Fruit fly (Drosophila melanogaster) whole organism, embryonic: ENCODE data around the gene CG43672.
A peak's percentile ranks its signal among the peaks of the same experiment; 100 is the strongest.

Experiments used
- Atf-2 ChIP-seq: fragments of 200-800 bp; sonication (Bioruptor generic); optimal IDR thresholded peaks from 2 replicates; lab custom pipeline; 2016; ENCODE audit warnings: missing biosample characterization, missing genetic modification characterization
- Bgb ChIP-seq: fragments of 200-800 bp; sonication (Bioruptor generic); IDR thresholded peaks from 2 replicates; pipeline ENCODE4 v1.3.6; 2022; ENCODE audit warnings: missing biosample characterization, missing genetic modification characterization; ENCODE audit not compliant: partially characterized antibody
- C15 ChIP-seq: fragments of 200-800 bp; sonication (Bioruptor generic); IDR thresholded peaks from 3 replicates; pipeline ENCODE4 v1.3.6; 2022; ENCODE audit warnings: missing biosample characterization, missing genetic modification characterization
- CG10267 ChIP-seq: fragments of 200-800 bp; sonication (Bioruptor generic); optimal IDR thresholded peaks from 2 replicates; lab custom pipeline; 2018; ENCODE audit warnings: missing biosample characterization, mild to moderate bottlenecking, missing genetic modification characterization, moderate library complexity
- CG10462 ChIP-seq: fragments of 200-800 bp; sonication (Bioruptor generic); optimal IDR thresholded peaks from 2 replicates; lab custom pipeline; 2016; ENCODE audit warnings: missing biosample characterization, missing genetic modification characterization
- CG10565 ChIP-seq: fragments of 200-800 bp; sonication (Bioruptor generic); optimal IDR thresholded peaks from 3 replicates; lab custom pipeline; 2016; ENCODE audit warnings: missing biosample characterization, mild to moderate bottlenecking, missing genetic modification characterization
- CG11093 ChIP-seq: fragments of 200-800 bp; sonication (Bioruptor generic); IDR thresholded peaks from 3 replicates; pipeline ENCODE4 v1.3.6; 2022; ENCODE audit warnings: missing biosample characterization, missing genetic modification characterization
- CG13296 ChIP-seq: fragments of 200-800 bp; sonication (Bioruptor generic); optimal IDR thresholded peaks from 3 replicates; lab custom pipeline; 2018; ENCODE audit warnings: missing biosample characterization, mild to moderate bottlenecking, missing genetic modification characterization
- CG14860 ChIP-seq: fragments of 200-800 bp; sonication (Bioruptor generic); IDR thresholded peaks from 3 replicates; pipeline ENCODE4 v1.3.6; 2022; ENCODE audit warnings: missing biosample characterization, missing genetic modification characterization; ENCODE audit not compliant: partially characterized antibody
- CG15514 ChIP-seq: fragments of 200-800 bp; sonication (Bioruptor generic); optimal IDR thresholded peaks from 3 replicates; lab custom pipeline; 2017; ENCODE audit warnings: missing biosample characterization, missing genetic modification characterization, mild to moderate bottlenecking, moderate library complexity, missing genetic modification reagents
- CG17568 ChIP-seq: fragments of 200-800 bp; sonication (Bioruptor generic); optimal IDR thresholded peaks from 2 replicates; lab custom pipeline; 2018; ENCODE audit warnings: missing biosample characterization, mild to moderate bottlenecking, missing genetic modification characterization, moderate library complexity
- CG30020 ChIP-seq: fragments of 200-800 bp; optimal IDR thresholded peaks from 2 replicates; lab custom pipeline; 2019; ENCODE audit warnings: missing biosample characterization, mild to moderate bottlenecking, missing genetic modification characterization, moderate library complexity
- CG31441 ChIP-seq: fragments of 200-800 bp; sonication (Bioruptor generic); IDR thresholded peaks from 2 replicates; pipeline ENCODE4 v1.3.6; 2022; ENCODE audit warnings: missing biosample characterization, missing genetic modification characterization
- CG32767 ChIP-seq: fragments of 200-800 bp; sonication (Bioruptor generic); IDR thresholded peaks from 2 replicates; pipeline ENCODE4 v1.3.6; 2022; ENCODE audit warnings: missing biosample characterization, missing genetic modification characterization
- CG32772 ChIP-seq: fragments of 200-800 bp; sonication (Bioruptor generic); IDR thresholded peaks from 2 replicates; pipeline ENCODE4 v1.3.6; 2022; ENCODE audit warnings: missing biosample characterization, missing genetic modification characterization
- CG34422 ChIP-seq: fragments of 200-800 bp; sonication (Bioruptor generic); IDR thresholded peaks from 3 replicates; pipeline ENCODE4 v1.3.6; 2022; ENCODE audit warnings: missing biosample characterization, missing genetic modification characterization
- CG42726 ChIP-seq: fragments of 200-800 bp; sonication (Bioruptor generic); IDR thresholded peaks from 2 replicates; pipeline ENCODE4 v1.3.6; 2022; ENCODE audit warnings: missing biosample characterization, missing genetic modification characterization; ENCODE audit not compliant: partially characterized antibody
- CG4617 ChIP-seq: fragments of 200-800 bp; sonication (Bioruptor generic); optimal IDR thresholded peaks from 3 replicates; lab custom pipeline; 2016; ENCODE audit warnings: missing biosample characterization, missing genetic modification characterization, borderline replicate concordance
- CG4820 ChIP-seq: fragments of 200-800 bp; sonication (Bioruptor generic); optimal IDR thresholded peaks from 3 replicates; lab custom pipeline; 2016; ENCODE audit warnings: missing biosample characterization, missing genetic modification characterization
- CG4854 ChIP-seq: fragments of 200-800 bp; sonication (Bioruptor generic); optimal IDR thresholded peaks from 2 replicates; lab custom pipeline; 2016; ENCODE audit warnings: missing biosample characterization, missing genetic modification characterization, inconsistent platforms
- CG6272 ChIP-seq: fragments of 200-800 bp; sonication (Bioruptor generic); IDR thresholded peaks from 2 replicates; pipeline ENCODE4 v1.3.6; 2022; ENCODE audit warnings: missing biosample characterization, missing genetic modification characterization
- CG7963 ChIP-seq: fragments of 200-800 bp; sonication (Bioruptor generic); IDR thresholded peaks from 3 replicates; pipeline ENCODE4 v1.3.6; 2022; ENCODE audit warnings: missing biosample characterization, missing genetic modification characterization; ENCODE audit not compliant: partially characterized antibody
- CG8290 ChIP-seq, 3 experiments: fragments of 200-800 bp; sonication (Bioruptor generic); optimal IDR thresholded peaks; 2 replicates each; lab custom pipeline; 2016 to 2019; ENCODE audit warnings: missing biosample characterization in 3 of 3, missing genetic modification characterization in 3 of 3, mild to moderate bottlenecking in 2 of 3, moderate library complexity in 1 of 3
- CG9817 ChIP-seq: fragments of 200-800 bp; sonication (Bioruptor generic); optimal IDR thresholded peaks from 2 replicates; lab custom pipeline; 2018; ENCODE audit warnings: missing biosample characterization, mild to moderate bottlenecking, missing genetic modification characterization, moderate library complexity
- HLH4C ChIP-seq: fragments of 200-800 bp; sonication (Bioruptor generic); IDR thresholded peaks from 3 replicates; pipeline ENCODE4 v1.3.6; 2022; ENCODE audit warnings: missing biosample characterization, missing genetic modification characterization; ENCODE audit not compliant: partially characterized antibody
- HmgD ChIP-seq: fragments of 200-800 bp; sonication (Bioruptor generic); optimal IDR thresholded peaks from 3 replicates; lab custom pipeline; 2016; ENCODE audit warnings: missing biosample characterization, missing genetic modification characterization
- MBD-R2 ChIP-seq: fragments of 200-800 bp; sonication (Bioruptor generic); IDR thresholded peaks from 2 replicates; pipeline ENCODE4 v1.3.6; 2022; ENCODE audit warnings: missing biosample characterization, missing genetic modification characterization
- Max ChIP-seq: fragments of 200-800 bp; sonication (Bioruptor generic); optimal IDR thresholded peaks from 2 replicates; lab custom pipeline; 2016; ENCODE audit warnings: missing biosample characterization, mild to moderate bottlenecking, missing genetic modification characterization
- Meics ChIP-seq: fragments of 200-800 bp; sonication (Bioruptor generic); optimal IDR thresholded peaks from 2 replicates; lab custom pipeline; 2017; ENCODE audit warnings: missing biosample characterization, mild to moderate bottlenecking, missing genetic modification characterization
- Nf-YA ChIP-seq: fragments of 200-800 bp; sonication (Bioruptor generic); IDR thresholded peaks from 2 replicates; pipeline ENCODE4 v1.3.6; 2022; ENCODE audit warnings: missing biosample characterization, missing genetic modification characterization
- Nf-YB ChIP-seq: fragments of 200-800 bp; sonication (Bioruptor generic); optimal IDR thresholded peaks from 3 replicates; lab custom pipeline; 2019; ENCODE audit warnings: missing biosample characterization, mild to moderate bottlenecking, missing genetic modification characterization, moderate library complexity
- Sin3A ChIP-seq: fragments of >200 bp; optimal IDR thresholded peaks from 2 replicates; lab custom pipeline; 2018
- Ssrp ChIP-seq: fragments of 200-800 bp; sonication (Bioruptor generic); optimal IDR thresholded peaks from 2 replicates; lab custom pipeline; 2018; ENCODE audit warnings: missing biosample characterization, mild to moderate bottlenecking, missing genetic modification characterization, moderate library complexity
- TFAM ChIP-seq: fragments of 200-800 bp; sonication (Bioruptor generic); optimal IDR thresholded peaks from 2 replicates; lab custom pipeline; 2017; ENCODE audit warnings: missing biosample characterization, missing genetic modification characterization, inconsistent platforms
- Vsx1 ChIP-seq: fragments of 200-800 bp; sonication (Bioruptor generic); optimal IDR thresholded peaks from 2 replicates; lab custom pipeline; 2017; ENCODE audit warnings: missing biosample characterization, mild to moderate bottlenecking, missing genetic modification characterization, missing genetic modification reagents
- cg ChIP-seq: fragments of 200-800 bp; sonication (Bioruptor generic); optimal IDR thresholded peaks from 3 replicates; lab custom pipeline; 2019; ENCODE audit warnings: missing biosample characterization, mild to moderate bottlenecking, missing genetic modification characterization, moderate library complexity
- cwo ChIP-seq: fragments of 200-800 bp; sonication (Bioruptor generic); optimal IDR thresholded peaks from 3 replicates; lab custom pipeline; 2017; ENCODE audit warnings: missing biosample characterization, missing genetic modification characterization, mild to moderate bottlenecking, moderate library complexity, missing genetic modification reagents
- dm ChIP-seq: fragments of 200-800 bp; sonication (Bioruptor generic); optimal IDR thresholded peaks from 3 replicates; lab custom pipeline; 2016; ENCODE audit warnings: missing biosample characterization, missing genetic modification characterization
- esg ChIP-seq: fragments of 200-800 bp; sonication (Bioruptor generic); conservative IDR thresholded peaks from 2 replicates; pipeline ENCODE4 v1.3.6; 2022; ENCODE audit warnings: missing biosample characterization, missing genetic modification characterization
- fd64A ChIP-seq: fragments of 200-800 bp; sonication (Bioruptor generic); optimal IDR thresholded peaks from 3 replicates; lab custom pipeline; 2018; ENCODE audit warnings: missing biosample characterization, mild to moderate bottlenecking, missing genetic modification characterization
- ken ChIP-seq: fragments of 200-800 bp; sonication (Bioruptor generic); IDR thresholded peaks from 3 replicates; pipeline ENCODE4 v1.3.6; 2022; ENCODE audit warnings: missing biosample characterization, missing genetic modification characterization
- odd ChIP-seq: fragments of 200-800 bp; sonication (Bioruptor generic); optimal IDR thresholded peaks from 2 replicates; lab custom pipeline; 2017; ENCODE audit warnings: missing biosample characterization, mild to moderate bottlenecking, missing genetic modification characterization
- ranshi ChIP-seq: fragments of 200-800 bp; sonication (Bioruptor generic); IDR thresholded peaks from 2 replicates; pipeline ENCODE4 v1.3.6; 2022; ENCODE audit warnings: missing biosample characterization, missing genetic modification characterization
- sima ChIP-seq: fragments of 200-800 bp; sonication (Bioruptor generic); optimal IDR thresholded peaks from 2 replicates; lab custom pipeline; 2016; ENCODE audit warnings: missing biosample characterization, missing genetic modification characterization
- so ChIP-seq: fragments of 200-800 bp; sonication (Bioruptor generic); IDR thresholded peaks from 3 replicates; pipeline ENCODE4 v1.3.6; 2022; ENCODE audit warnings: missing biosample characterization, missing genetic modification characterization
- ssp ChIP-seq: fragments of 200-800 bp; sonication (Bioruptor generic); IDR thresholded peaks from 2 replicates; pipeline ENCODE4 v1.3.6; 2022; ENCODE audit warnings: missing biosample characterization, missing genetic modification characterization
- z ChIP-seq: fragments of 200-800 bp; sonication (Bioruptor generic); IDR thresholded peaks from 3 replicates; pipeline ENCODE4 v1.3.6; 2022; ENCODE audit warnings: missing biosample characterization, missing genetic modification characterization
- zen2 ChIP-seq: fragments of 200-800 bp; sonication (Bioruptor generic); IDR thresholded peaks from 3 replicates; pipeline ENCODE4 v1.3.6; 2022; ENCODE audit warnings: missing biosample characterization, missing genetic modification characterization; ENCODE audit not compliant: partially characterized antibody
- zfh1 ChIP-seq: fragments of 200-800 bp; sonication (Bioruptor generic); IDR thresholded peaks from 3 replicates; pipeline ENCODE4 v1.3.6; 2022; ENCODE audit warnings: missing biosample characterization, missing genetic modification characterization

Gene CG43672

dm6 chrX:15785429-15786239 lies 12.9 kb downstream of the CG43672 start, which contains the start of the genes Paf-AHalpha and mRpS30 (continued):
- TF ChIP-seq ken (GFP tag; lab: Robert Waterston, UW) (no peak), CG17568 (GFP tag; lab: Kevin White, UChicago) (no peak), Nf-YA (GFP tag; lab: Robert Waterston, UW) (no peak), odd (GFP tag; lab: Kevin White, UChicago) (no peak), C15 (GFP tag; lab: Robert Waterston, UW) (no peak), zen2 (GFP tag; lab: Robert Waterston, UW) (no peak), CG34422 (GFP tag; lab: Robert Waterston, UW) (no peak), CG9817 (tag; lab: Kevin White, UChicago) (no peak), Sin3A (peak; percentile 41), MBD-R2 (peak; percentile 56), CG10267 (tag; lab: Kevin White, UChicago) (peak; percentile 19), CG7963 (no peak), HLH4C (GFP tag; lab: Robert Waterston, UW) (no peak), ssp (GFP tag; lab: Robert Waterston, UW) (no peak), CG42726 (GFP tag; lab: Robert Waterston, UW) (no peak), fd64A (GFP tag; lab: Kevin White, UChicago) (no peak), Nf-YB (GFP tag; lab: Kevin White, UChicago) (no peak), cwo (GFP tag; lab: Kevin White, UChicago) (no peak), CG15514 (peak; percentile 44), cg (GFP tag; lab: Kevin White, UChicago) (no peak), esg (GFP tag; lab: Robert Waterston, UW) (no peak), CG30020 (tag; lab: Kevin White, UChicago) (peak; percentile 84), TFAM (GFP tag; lab: Kevin White, UChicago) (no peak), CG32772 (GFP tag; lab: Robert Waterston, UW) (no peak), HmgD (GFP tag; lab: Kevin White, UChicago) (no peak), CG14860 (GFP tag; lab: Robert Waterston, UW) (no peak), CG8290 (GFP tag; optimal IDR thresholded peaks at IDR 0.05; lab: Kevin White, UChicago) (no peak), CG8290 (tag; optimal IDR thresholded peaks at IDR 0.05; lab: Kevin White, UChicago) (no peak), CG4854 (no peak), CG4617 (GFP tag; lab: Kevin White, UChicago) (peak; percentile 61), Meics (GFP tag; lab: Kevin White, UChicago) (no peak), CG11093 (GFP tag; lab: Robert Waterston, UW) (no peak), CG4820 (no peak), zfh1 (GFP tag; lab: Robert Waterston, UW) (0 out of 3 replicates have a peak, but pooled peaks have one; percentile 28), Max (GFP tag; lab: Kevin White, UChicago) (no peak), CG10462 (GFP tag; lab: Kevin White, UChicago) (no peak), CG31441 (GFP tag; lab: Robert Waterston, UW) (no peak), Atf-2 (GFP tag; lab: Kevin White, UChicago) (no peak), CG6272 (GFP tag; lab: Robert Waterston, UW) (no peak), ranshi (GFP tag; lab: Robert Waterston, UW) (no peak), CG13296 (GFP tag; lab: Kevin White, UChicago) (no peak), Bgb (GFP tag; lab: Robert Waterston, UW) (peak; percentile 29; the same call in 1 of the 2 replicates), Vsx1 (GFP tag; lab: Kevin White, UChicago) (no peak), sima (GFP tag; lab: Kevin White, UChicago) (no peak), dm (GFP tag; lab: Kevin White, UChicago) (no peak), CG10565 (GFP tag; lab: Kevin White, UChicago) (no peak), CG32767 (GFP tag; lab: Robert Waterston, UW) (no peak), Ssrp (tag; lab: Kevin White, UChicago) (no peak), z (no peak), so (GFP tag; lab: Robert Waterston, UW) (no peak)
